Worm (Caenorhabditis elegans): ENCODE data around the gene srh-18.

srh-18 gene

ce11 chrV:13309806-13310205 is 8.4 kb upstream of the srh-18 start:
- no peak for TF ChIP-seq ztf-29 (GFP tag; IDR thresholded peaks at IDR 0.05)
- TF ChIP-seq med-1 (GFP tag; optimal IDR thresholded peaks at IDR 0.05; ENCODE audit: insufficient read depth): no peak
- TF ChIP-seq tab-1 (GFP tag; IDR thresholded peaks at IDR 0.05): no peak
- TF ChIP-seq ref-1 (GFP tag; conservative IDR thresholded peaks at IDR 0.05): no peak
- no peak for TF ChIP-seq T22C8.4 (GFP tag; IDR thresholded peaks at IDR 0.05)
- TF ChIP-seq flt-1 (GFP tag; IDR thresholded peaks at IDR 0.05): no peak
- no peak for TF ChIP-seq cog-1 (tag; optimal IDR thresholded peaks at IDR 0.05)
- no peak for TF ChIP-seq klf-2 (GFP tag; conservative IDR thresholded peaks at IDR 0.05)
- no peak for TF ChIP-seq ztf-23 (GFP tag; IDR thresholded peaks at IDR 0.05)

- TF ChIP-seq tab-1 (GFP tag; IDR thresholded peaks at IDR 0.05) (no peak), ztf-29 (GFP tag; IDR thresholded peaks at IDR 0.05) (no peak), klf-2 (GFP tag; conservative IDR thresholded peaks at IDR 0.05) (no peak), T22C8.4 (GFP tag; IDR thresholded peaks at IDR 0.05) (no peak), ref-1 (GFP tag; conservative IDR thresholded peaks at IDR 0.05) (no peak), flt-1 (GFP tag; IDR thresholded peaks at IDR 0.05) (no peak), cog-1 (tag; optimal IDR thresholded peaks at IDR 0.05) (no peak), ztf-23 (GFP tag; IDR thresholded peaks at IDR 0.05) (no peak), med-1 (GFP tag; optimal IDR thresholded peaks at IDR 0.05; ENCODE audit: insufficient read depth) (no peak)
Observed at ce11 chrV:13312210-13312676, 6.0 kb upstream of the srh-18 start, which contains the start of gene nasp-2. nasp-2 (minus strand) TSS chrV:13312260.

ce11 chrV:13313045-13313623 is 5.1 kb upstream of the srh-18 start, which contains the start of gene C50B6.3:
C50B6.3 (plus strand) TSS chrV:13313573.
- TF ChIP-seq med-1 (GFP tag; optimal IDR thresholded peaks at IDR 0.05; ENCODE audit: insufficient read depth) (no peak), T22C8.4 (GFP tag; IDR thresholded peaks at IDR 0.05) (peak; percentile 69), ztf-23 (GFP tag; IDR thresholded peaks at IDR 0.05) (0 out of 2 replicates have a peak, but pooled peaks have one; percentile 62)

ce11 chrV:13317247-13317646 is 1.0 kb upstream of the srh-18 start:
- 0 out of 2 replicates have a peak, but pooled peaks have one; percentile 8 for TF ChIP-seq klf-2 (GFP tag; conservative IDR thresholded peaks at IDR 0.05)
- TF ChIP-seq tab-1 (GFP tag; IDR thresholded peaks at IDR 0.05): 0 out of 2 replicates have a peak, but pooled peaks have one; percentile 31

- TF ChIP-seq klf-2 (GFP tag; conservative IDR thresholded peaks at IDR 0.05) (no peak), flt-1 (GFP tag; IDR thresholded peaks at IDR 0.05) (no peak), T22C8.4 (GFP tag; IDR thresholded peaks at IDR 0.05) (no peak), tab-1 (GFP tag; IDR thresholded peaks at IDR 0.05) (no peak), med-1 (GFP tag; optimal IDR thresholded peaks at IDR 0.05; ENCODE audit: insufficient read depth) (no peak), ztf-29 (GFP tag; IDR thresholded peaks at IDR 0.05) (no peak), cog-1 (tag; optimal IDR thresholded peaks at IDR 0.05) (no peak), ztf-23 (GFP tag; IDR thresholded peaks at IDR 0.05) (no peak), ref-1 (GFP tag; conservative IDR thresholded peaks at IDR 0.05) (no peak)
Observed at ce11 chrV:13320676-13321075, 2.4 kb downstream of the srh-18 start, which contains the start of gene srh-15. srh-15 (plus strand) TSS chrV:13320976.

- no peak for TF ChIP-seq cog-1 (tag; optimal IDR thresholded peaks at IDR 0.05)
- TF ChIP-seq ztf-23 (GFP tag; IDR thresholded peaks at IDR 0.05): no peak
- no peak for TF ChIP-seq tab-1 (GFP tag; IDR thresholded peaks at IDR 0.05)
- no peak for TF ChIP-seq klf-2 (GFP tag; conservative IDR thresholded peaks at IDR 0.05)
- TF ChIP-seq ztf-29 (GFP tag; IDR thresholded peaks at IDR 0.05): no peak
- no peak for TF ChIP-seq flt-1 (GFP tag; IDR thresholded peaks at IDR 0.05)
- TF ChIP-seq med-1 (GFP tag; optimal IDR thresholded peaks at IDR 0.05; ENCODE audit: insufficient read depth): no peak
- no peak for TF ChIP-seq T22C8.4 (GFP tag; IDR thresholded peaks at IDR 0.05)
- no peak for TF ChIP-seq ref-1 (GFP tag; conservative IDR thresholded peaks at IDR 0.05)
Observed at ce11 chrV:13324933-13325760, 6.9 kb downstream of the srh-18 start, which contains the start of gene C50B6.7. C50B6.7 (minus strand) TSS chrV:13324983.

ce11 chrV:13327463-13327862 is 9.2 kb downstream of the srh-18 start, which contains the start of gene str-37:
str-37 (plus strand) TSS chrV:13327763.
- no peak for TF ChIP-seq ref-1 (GFP tag; conservative IDR thresholded peaks at IDR 0.05)
- no peak for TF ChIP-seq ztf-29 (GFP tag; IDR thresholded peaks at IDR 0.05)
- no peak for TF ChIP-seq klf-2 (GFP tag; conservative IDR thresholded peaks at IDR 0.05)
- no peak for TF ChIP-seq T22C8.4 (GFP tag; IDR thresholded peaks at IDR 0.05)
- no peak for TF ChIP-seq med-1 (GFP tag; optimal IDR thresholded peaks at IDR 0.05; ENCODE audit: insufficient read depth)
- TF ChIP-seq ztf-23 (GFP tag; IDR thresholded peaks at IDR 0.05): no peak

- TF ChIP-seq cog-1 (tag; optimal IDR thresholded peaks at IDR 0.05) (no peak), klf-2 (GFP tag; conservative IDR thresholded peaks at IDR 0.05) (no peak)
Observed at ce11 chrV:13330919-13331318, 12.7 kb downstream of the srh-18 start, which contains the start of gene nhr-129. nhr-129 (minus strand) TSS chrV:13331019.

- TF ChIP-seq med-1 (GFP tag; optimal IDR thresholded peaks at IDR 0.05; ENCODE audit: insufficient read depth): no peak
- no peak for TF ChIP-seq ztf-23 (GFP tag; IDR thresholded peaks at IDR 0.05)
- no peak for TF ChIP-seq T22C8.4 (GFP tag; IDR thresholded peaks at IDR 0.05)
- TF ChIP-seq ztf-29 (GFP tag; IDR thresholded peaks at IDR 0.05): no peak
- no peak for TF ChIP-seq klf-2 (GFP tag; conservative IDR thresholded peaks at IDR 0.05)
- TF ChIP-seq ref-1 (GFP tag; conservative IDR thresholded peaks at IDR 0.05): no peak
- TF ChIP-seq cog-1 (tag; optimal IDR thresholded peaks at IDR 0.05): no peak
- TF ChIP-seq tab-1 (GFP tag; IDR thresholded peaks at IDR 0.05): no peak
- TF ChIP-seq flt-1 (GFP tag; IDR thresholded peaks at IDR 0.05): no peak
Observed at ce11 chrV:13333386-13334180, 15.3 kb downstream of the srh-18 start, which contains the start of gene nhr-168. nhr-168 (minus strand) TSS chrV:13333871.
